Fruit fly (Drosophila melanogaster): Measurements from ENCODE around the gene CG13857.
A peak's percentile ranks its signal among the peaks of the same experiment; 100 is the strongest.

The CG13857 gene

DNA sequence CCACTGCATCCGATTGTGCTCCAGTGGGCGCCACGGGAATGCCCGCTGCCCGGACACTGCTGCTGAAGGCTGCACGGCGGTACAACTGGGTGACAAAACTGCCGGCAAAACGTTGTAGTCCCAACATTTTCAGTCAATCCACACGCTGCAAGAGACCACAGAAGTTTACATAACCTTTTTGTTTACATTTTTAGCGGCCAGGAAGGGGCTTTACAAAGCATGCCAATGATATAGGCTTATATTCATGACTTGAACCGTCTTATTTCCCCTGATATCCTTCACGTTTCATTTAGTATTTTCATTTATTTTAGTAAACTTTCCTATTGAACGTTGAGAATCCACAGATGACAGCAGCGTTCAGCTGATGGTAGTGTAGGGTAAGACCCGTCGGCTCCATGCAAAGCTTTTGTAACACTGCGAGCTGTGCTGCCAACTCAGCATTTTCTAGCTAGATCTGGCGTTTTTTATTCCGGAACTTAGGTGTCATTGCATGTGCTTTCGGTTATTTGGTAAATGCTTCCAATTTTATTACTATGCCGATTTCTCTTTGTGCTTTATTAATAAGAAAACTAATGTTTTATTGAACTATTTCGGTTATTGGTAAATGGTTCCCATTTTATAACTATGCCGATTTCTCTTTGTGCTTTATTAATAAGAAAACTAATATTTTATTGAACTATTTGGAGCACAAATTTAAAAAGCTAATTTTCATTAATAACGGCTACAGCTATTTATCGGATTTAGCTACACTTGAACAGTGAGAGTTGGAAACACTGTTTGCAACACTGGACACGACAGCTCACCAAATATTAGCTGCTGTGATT, 16.8 kb upstream of the CG13857 start, which contains the start of the genes CG13850 and lqfR (continued):
- TF ChIP-seq lbe (GFP tag; optimal IDR thresholded peaks at IDR 0.05): peak; percentile 38
- peak; percentile 83 for TF ChIP-seq CG4820 (GFP tag; optimal IDR thresholded peaks at IDR 0.05)
- peak; percentile 1 for TF ChIP-seq CG10431 (GFP tag; optimal IDR thresholded peaks at IDR 0.05)
- TF ChIP-seq CG12104 (GFP tag; optimal IDR thresholded peaks at IDR 0.05): peak; percentile 70
- peak; percentile 64 for TF ChIP-seq kni (GFP tag; optimal IDR thresholded peaks at IDR 0.05)
- peak; percentile 69 for TF ChIP-seq NFAT (GFP tag; IDR thresholded peaks at IDR 0.05)
- TF ChIP-seq luna (GFP tag; optimal IDR thresholded peaks at IDR 0.05): peak; percentile 15
- TF ChIP-seq Lpt (GFP tag; optimal IDR thresholded peaks at IDR 0.05): no peak
- TF ChIP-seq bab2 (GFP tag; optimal IDR thresholded peaks at IDR 0.05): peak; percentile 68
- TF ChIP-seq CG10654 (GFP tag; optimal IDR thresholded peaks at IDR 0.05): peak; percentile 81
- peak; percentile 37; the same call in 1 of the 3 replicates for TF ChIP-seq ci (GFP tag; IDR thresholded peaks at IDR 0.05)
- TF ChIP-seq Elba2 (GFP tag; optimal IDR thresholded peaks at IDR 0.05): peak; percentile 71
- peak; percentile 45 for TF ChIP-seq sd (tag; optimal IDR thresholded peaks at IDR 0.05)
- no peak for TF ChIP-seq inv (GFP tag; IDR thresholded peaks at IDR 0.05; ENCODE audit: partially characterized antibody)
- TF ChIP-seq CG10366 (GFP tag; IDR thresholded peaks at IDR 0.05): peak; percentile 33; the same call in 1 of the 2 replicates
- peak; percentile 75 for TF ChIP-seq tx (GFP tag; optimal IDR thresholded peaks at IDR 0.05)
- TF ChIP-seq maf-S (GFP tag; optimal IDR thresholded peaks at IDR 0.05): peak; percentile 79
- peak; percentile 68 for TF ChIP-seq odd (GFP tag; optimal IDR thresholded peaks at IDR 0.05)
- peak; percentile 52 for TF ChIP-seq her (GFP tag; optimal IDR thresholded peaks at IDR 0.05)
- TF ChIP-seq Trl (optimal IDR thresholded peaks at IDR 0.05): no peak
- peak; percentile 83 for TF ChIP-seq Trl (GFP tag; optimal IDR thresholded peaks at IDR 0.05)
- TF ChIP-seq CG16813 (GFP tag; IDR thresholded peaks at IDR 0.05; ENCODE audit: partially characterized antibody): no peak
- TF ChIP-seq Dref (GFP tag; IDR thresholded peaks at IDR 0.05): peak; percentile 36; the same call in 1 of the 2 replicates
- peak; percentile 97 for TF ChIP-seq Sry-β (GFP tag; optimal IDR thresholded peaks at IDR 0.05)
- TF ChIP-seq bowl (GFP tag; IDR thresholded peaks at IDR 0.05): no peak
- peak; percentile 92 for TF ChIP-seq zfh2 (GFP tag; optimal IDR thresholded peaks at IDR 0.05)
- TF ChIP-seq br (optimal IDR thresholded peaks at IDR 0.05): no peak
- no peak; the same call in 1 of the 2 replicates for TF ChIP-seq vvl (GFP tag; IDR thresholded peaks at IDR 0.05)
- no peak for TF ChIP-seq CG17568 (GFP tag; optimal IDR thresholded peaks at IDR 0.05)
- peak; percentile 79 for TF ChIP-seq tin (GFP tag; optimal IDR thresholded peaks at IDR 0.05)
- TF ChIP-seq NC2β (GFP tag; optimal IDR thresholded peaks at IDR 0.05): peak; percentile 74
- no peak for TF ChIP-seq Hr78 (GFP tag; optimal IDR thresholded peaks at IDR 0.05)
- no peak for TF ChIP-seq CG12769 (tag; optimal IDR thresholded peaks at IDR 0.05)
- TF ChIP-seq Spps (tag; optimal IDR thresholded peaks at IDR 0.05): no peak
- TF ChIP-seq CG4282 (GFP tag; optimal IDR thresholded peaks at IDR 0.05): peak; percentile 51
- no peak for TF ChIP-seq CG13287 (GFP tag; IDR thresholded peaks at IDR 0.05; ENCODE audit: partially characterized antibody)
- TF ChIP-seq CG2889 (GFP tag; IDR thresholded peaks at IDR 0.05): 0 out of 3 replicates have a peak, but pooled peaks have one; percentile 38
- peak; percentile 55 for TF ChIP-seq pzg (GFP tag; optimal IDR thresholded peaks at IDR 0.05)
- no peak for TF ChIP-seq PHDP (tag; optimal IDR thresholded peaks at IDR 0.05)
- peak; percentile 78 for TF ChIP-seq CG1602 (GFP tag; optimal IDR thresholded peaks at IDR 0.05)
- TF ChIP-seq CG12071 (GFP tag; optimal IDR thresholded peaks at IDR 0.05): no peak
- peak; percentile 46; the same call in 1 of the 2 replicates for TF ChIP-seq CG7372 (GFP tag; IDR thresholded peaks at IDR 0.05)
- no peak for TF ChIP-seq GATAe (GFP tag; conservative IDR thresholded peaks at IDR 0.05)
- peak; percentile 69 for TF ChIP-seq Antp (GFP tag; optimal IDR thresholded peaks at IDR 0.05)
- TF ChIP-seq jigr1 (GFP tag; IDR thresholded peaks at IDR 0.05): no peak
- TF ChIP-seq E2f2 (GFP tag; IDR thresholded peaks at IDR 0.05): no peak
- TF ChIP-seq CG8281 (tag; optimal IDR thresholded peaks at IDR 0.05): peak; percentile 44
- TF ChIP-seq salm (tag; optimal IDR thresholded peaks at IDR 0.05): peak; percentile 2
- TF ChIP-seq chif (GFP tag; optimal IDR thresholded peaks at IDR 0.05): peak; percentile 44 to 73
- no peak for TF ChIP-seq peb (GFP tag; IDR thresholded peaks at IDR 0.05)
